Worm (Caenorhabditis elegans) whole organism, L1 larva: ENCODE measurements around the gene prp-3.

Experiments
- C34B4.2 ChIP-seq: sonication (generic microtip); optimal IDR thresholded peaks from 2 replicates; lab custom pipeline; 2017; ENCODE audit warnings: mild to moderate bottlenecking, missing genetic modification characterization, missing compliant biosample characterization
- ama-1 ChIP-seq: fragments of 150-350 bp; optimal IDR thresholded peaks from 2 replicates; lab custom pipeline; 2014
- ceh-88 ChIP-seq: fragments of 200-800 bp; sonication (Bioruptor generic); IDR thresholded peaks from 2 replicates; pipeline ENCODE4 v1.3.6; 2022; ENCODE audit warnings: missing genetic modification characterization, missing compliant biosample characterization
- ces-1 ChIP-seq: fragments of 150-350 bp; optimal IDR thresholded peaks from 2 replicates; lab custom pipeline; 2014; ENCODE audit warnings: missing biosample characterization, missing genetic modification reagents, missing genetic modification characterization
- efl-1 ChIP-seq, 4 experiments: fragments of 150-350 bp; optimal IDR thresholded peaks in 3 of 4; peaks in 1 of 4; 1 replicate in 1 of 4; 2 replicates in 3 of 4; lab custom pipeline; 2014; ENCODE audit warnings: missing biosample characterization in 2 of 4, missing genetic modification characterization in 2 of 4, missing genetic modification reagents in 2 of 4
- elt-2 ChIP-seq: sonication (generic microtip); optimal IDR thresholded peaks from 2 replicates; lab custom pipeline; 2016; ENCODE audit warnings: missing genetic modification characterization, mild to moderate bottlenecking, inconsistent platforms, missing compliant biosample characterization, missing genetic modification reagents
- hlh-4 ChIP-seq: sonication (generic microtip); optimal IDR thresholded peaks from 2 replicates; lab custom pipeline; 2016; ENCODE audit warnings: mild to moderate bottlenecking, missing genetic modification characterization, missing compliant biosample characterization
- hpl-2 ChIP-seq: fragments of 150-350 bp; optimal IDR thresholded peaks from 2 replicates; lab custom pipeline; 2014; ENCODE audit warnings: missing biosample characterization, missing genetic modification reagents, missing genetic modification characterization
- irx-1 ChIP-seq: sonication (generic microtip); optimal IDR thresholded peaks from 2 replicates; lab custom pipeline; 2016; ENCODE audit warnings: missing genetic modification characterization, missing compliant biosample characterization
- lin-14 ChIP-seq: fragments of 200-800 bp; sonication (Bioruptor generic); optimal IDR thresholded peaks from 2 replicates; lab custom pipeline; 2018; ENCODE audit warnings: mild to moderate bottlenecking, missing genetic modification characterization, moderate library complexity, missing compliant biosample characterization
- nhr-12 ChIP-seq: sonication (generic microtip); optimal IDR thresholded peaks from 2 replicates; lab custom pipeline; 2017; ENCODE audit warnings: missing biosample characterization, missing genetic modification characterization
- nhr-71 ChIP-seq: sonication (generic microtip); optimal IDR thresholded peaks from 2 replicates; lab custom pipeline; 2016; ENCODE audit warnings: mild to moderate bottlenecking, missing genetic modification characterization, moderate library complexity, missing compliant biosample characterization
- nhr-84 ChIP-seq: sonication (generic microtip); optimal IDR thresholded peaks from 2 replicates; lab custom pipeline; 2017; ENCODE audit warnings: missing biosample characterization, missing genetic modification characterization
- nhr-90 ChIP-seq: sonication (generic microtip); optimal IDR thresholded peaks from 2 replicates; lab custom pipeline; 2016; ENCODE audit warnings: mild to moderate bottlenecking, missing genetic modification characterization, missing compliant biosample characterization; ENCODE audit not compliant: poor library complexity
- pqm-1 ChIP-seq: sonication (generic microtip); optimal IDR thresholded peaks from 3 replicates; lab custom pipeline; 2017; ENCODE audit warnings: missing biosample characterization, missing genetic modification characterization
- rnt-1 ChIP-seq: sonication (generic microtip); optimal IDR thresholded peaks from 2 replicates; lab custom pipeline; 2016; ENCODE audit warnings: mild to moderate bottlenecking, missing genetic modification characterization, moderate library complexity, missing compliant biosample characterization
- skn-1 ChIP-seq: fragments of 150-350 bp; optimal IDR thresholded peaks from 2 replicates; lab custom pipeline; 2014; ENCODE audit warnings: missing biosample characterization, missing genetic modification characterization
- swsn-7 ChIP-seq: sonication (generic microtip); optimal IDR thresholded peaks from 2 replicates; lab custom pipeline; 2016; ENCODE audit warnings: missing genetic modification characterization, missing compliant biosample characterization
- tbx-2 ChIP-seq: sonication (generic microtip); optimal IDR thresholded peaks from 2 replicates; lab custom pipeline; 2016; ENCODE audit warnings: missing genetic modification characterization, missing compliant biosample characterization
- unc-62 ChIP-seq: fragments of 150-350 bp; optimal IDR thresholded peaks from 2 replicates; lab custom pipeline; 2014; ENCODE audit warnings: missing biosample characterization, missing genetic modification reagents, missing genetic modification characterization

prp-3 gene

ce11 chrIII:10380640-10381039, 47.1 kb downstream of the prp-3 start (continued):
- TF ChIP-seq nhr-71 (tag; lab: Kevin White, UChicago) = no peak

- TF ChIP-seq ama-1 (lab: Kevin White, UChicago) (no peak), nhr-84 (tag; lab: Kevin White, UChicago) (no peak), lin-14 (peak; percentile 71), nhr-12 (no peak), nhr-90 (tag; lab: Kevin White, UChicago) (no peak), ces-1 (GFP tag; lab: Kevin White, UChicago) (no peak), skn-1 (tag; lab: Kevin White, UChicago) (no peak), efl-1 (optimal IDR thresholded peaks at IDR 0.05; lab: Kevin White, UChicago) (peak in 1 of 2 experiments; percentile 21), efl-1 (GFP tag; optimal IDR thresholded peaks at IDR 0.05 in 1 of 2; lab: Kevin White, UChicago) (peak in 1 of 2 experiments; percentile 5), rnt-1 (tag; lab: Kevin White, UChicago) (peak; percentile 0), hlh-4 (tag; lab: Kevin White, UChicago) (no peak), ceh-88 (no peak), hpl-2 (GFP tag; lab: Kevin White, UChicago) (no peak), swsn-7 (no peak), C34B4.2 (tag; lab: Kevin White, UChicago) (no peak)
These were observed 48.1 kb downstream of the prp-3 start for ce11 chrIII:10379632-10380031.

- TF ChIP-seq tbx-2 (tag; lab: Kevin White, UChicago) (no peak), elt-2 (peak; percentile 20)
These were observed 48.9 kb downstream of the prp-3 start for ce11 chrIII:10378899-10379298.

- TF ChIP-seq irx-1 (tag; lab: Kevin White, UChicago) (no peak), elt-2 (peak; percentile 20), unc-62 (GFP tag; lab: Kevin White, UChicago) (no peak), pqm-1 (tag; lab: Kevin White, UChicago) (no peak)
These were observed 51.7 kb downstream of the prp-3 start for ce11 chrIII:10376041-10376440.
